Fruit fly (Drosophila melanogaster): Measurements from ENCODE around the gene CG3609.

- TF ChIP-seq psq (optimal IDR thresholded peaks at IDR 0.05) (no peak), usp (GFP tag; optimal IDR thresholded peaks at IDR 0.05) (no peak), pan (optimal IDR thresholded peaks at IDR 0.05) (no peak)
Observed at dm6 chr2L:2397080-2397479, 22.7 kb upstream of the CG3609 start.
